Worm (Caenorhabditis elegans): ENCODE results near the gene ZK971.1.
A peak's percentile ranks its signal among the peaks of the same experiment; 100 is the strongest.

ZK971.1 gene

ce11 chrII:10279561-10279960 is at the start of gene ZK971.1:
ZK971.1 (minus strand) TSS chrII:10279661.
- TF ChIP-seq ztf-22 (GFP tag; optimal IDR thresholded peaks at IDR 0.05) = no peak
- no peak for TF ChIP-seq ztf-18 (tag; optimal IDR thresholded peaks at IDR 0.05)
- no peak for TF ChIP-seq ceh-40 (GFP tag; IDR thresholded peaks at IDR 0.05)
- no peak for TF ChIP-seq him-1 (tag; optimal IDR thresholded peaks at IDR 0.05)
- no peak for TF ChIP-seq aptf-3 (GFP tag; IDR thresholded peaks at IDR 0.05)
- no peak for TF ChIP-seq F49E8.2 (tag; optimal IDR thresholded peaks at IDR 0.05; ENCODE audit: insufficient read depth)
- no peak for TF ChIP-seq sea-2 (GFP tag; IDR thresholded peaks at IDR 0.05)

- TF ChIP-seq let-526 (GFP tag; IDR thresholded peaks at IDR 0.05) (no peak), egrh-3 (GFP tag; IDR thresholded peaks at IDR 0.05) (peak; percentile 76; the same call in 1 of the 2 replicates), ztf-25 (GFP tag; IDR thresholded peaks at IDR 0.05) (no peak), F22D6.2 (tag; optimal IDR thresholded peaks at IDR 0.05) (no peak), aptf-2 (GFP tag; conservative IDR thresholded peaks at IDR 0.05) (no peak), ceh-91 (GFP tag; IDR thresholded peaks at IDR 0.05) (no peak), F10E7.11 (tag; optimal IDR thresholded peaks at IDR 0.05) (no peak), ceh-40 (GFP tag; IDR thresholded peaks at IDR 0.05) (no peak), Y56A3A.18 (GFP tag; IDR thresholded peaks at IDR 0.05) (no peak), zfh-2 (GFP tag; conservative IDR thresholded peaks at IDR 0.05) (peak; percentile 87)
Observed at ce11 chrII:10325615-10326232, 46.3 kb upstream of the ZK971.1 start, which contains the start of gene appg-1. appg-1 (plus strand) TSS chrII:10326041.

DNA sequence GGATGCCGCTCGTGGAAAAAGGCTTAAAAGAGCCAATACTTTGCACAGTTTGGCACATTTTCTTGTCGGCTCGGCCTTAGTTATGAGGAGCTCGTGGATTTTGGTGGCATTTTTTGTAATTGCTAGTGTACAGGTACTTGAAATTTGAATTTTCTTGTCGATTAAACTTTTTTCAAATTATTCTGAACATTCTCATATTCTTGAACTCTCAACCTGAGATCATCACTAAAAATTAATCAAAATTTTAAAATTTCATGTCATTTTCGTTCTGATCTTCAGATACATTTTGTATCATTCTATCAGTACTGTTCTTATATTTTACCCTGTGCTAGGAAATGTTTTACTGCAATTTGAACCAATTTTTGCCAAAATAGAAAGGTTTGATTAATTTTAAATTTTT is 41.9 kb upstream of the ZK971.1 start, which contains the start of gene idpp-4:
idpp-4 (plus strand) TSS at position 51 of the 400 bp plus-strand sequence.
- TF ChIP-seq egl-44 (GFP tag; IDR thresholded peaks at IDR 0.05) = no peak
- TF ChIP-seq C17E4.6 (GFP tag; IDR thresholded peaks at IDR 0.05) = no peak
- no peak for TF ChIP-seq unc-62 (GFP tag; optimal IDR thresholded peaks at IDR 0.05)
- TF ChIP-seq nfya-1 (tag; optimal IDR thresholded peaks at IDR 0.05; ENCODE audit: borderline replicate concordance, insufficient read depth) = no peak
- no peak for TF ChIP-seq chd-7 (tag; optimal IDR thresholded peaks at IDR 0.05)
- no peak for TF ChIP-seq ceh-58 (GFP tag; IDR thresholded peaks at IDR 0.05)
- TF ChIP-seq F37B4.10 (GFP tag; IDR thresholded peaks at IDR 0.05) = no peak

DNA sequence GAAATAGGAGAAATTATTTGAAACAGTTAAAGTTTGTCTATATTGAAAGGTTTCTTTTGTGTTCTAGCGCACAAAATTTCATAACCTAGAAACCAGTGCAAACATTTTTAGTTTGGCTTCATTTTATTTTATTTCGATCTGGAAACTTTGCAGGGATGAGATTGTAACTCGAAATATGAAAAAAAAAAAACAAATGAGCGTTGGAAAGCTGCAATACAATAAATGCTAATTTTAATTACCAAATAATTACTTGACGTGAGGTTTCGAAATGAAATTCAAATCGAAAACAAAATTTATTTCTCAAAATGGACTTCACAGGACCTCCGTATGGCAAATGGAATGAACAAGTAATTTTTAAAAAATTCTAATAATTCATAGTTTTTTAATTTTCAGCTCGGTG is 37.5 kb upstream of the ZK971.1 start, which contains the start of gene M02G9.4:
M02G9.4 (plus strand) TSS at position 301 of the 400 bp plus-strand sequence.
- TF ChIP-seq egl-44 (GFP tag; IDR thresholded peaks at IDR 0.05) (no peak), hlh-12 (tag; optimal IDR thresholded peaks at IDR 0.05) (no peak), zfh-2 (GFP tag; conservative IDR thresholded peaks at IDR 0.05) (no peak), ztf-22 (GFP tag; optimal IDR thresholded peaks at IDR 0.05) (no peak), T26A5.8 (tag; optimal IDR thresholded peaks at IDR 0.05) (no peak), hrde-1 (tag; optimal IDR thresholded peaks at IDR 0.05; ENCODE audit: borderline replicate concordance) (no peak), ztf-28 (GFP tag; IDR thresholded peaks at IDR 0.05) (no peak), snpc-4 (GFP tag; optimal IDR thresholded peaks at IDR 0.05) (no peak), snpc-4 (tag; optimal IDR thresholded peaks at IDR 0.05) (no peak), madf-3 (GFP tag; IDR thresholded peaks at IDR 0.05) (no peak), ZK185.1 (tag; optimal IDR thresholded peaks at IDR 0.05; ENCODE audit: poor library complexity, severe bottlenecking) (no peak), B0035.1 (tag; optimal IDR thresholded peaks at IDR 0.05) (no peak), mes-4 (tag; optimal IDR thresholded peaks at IDR 0.05) (no peak), snpc-3.4 (tag; optimal IDR thresholded peaks at IDR 0.05) (no peak), F37B4.10 (GFP tag; IDR thresholded peaks at IDR 0.05) (no peak), mcd-1 (GFP tag; IDR thresholded peaks at IDR 0.05) (no peak), zim-3 (tag; optimal IDR thresholded peaks at IDR 0.05) (no peak)
